Worm (Caenorhabditis elegans): ENCODE measurements around the gene chil-14.

ce11 chrV:1474486-1475125, 19.7 kb downstream of the chil-14 start, which contains the start of the genes F53E2.2 and unc-60:
- TF ChIP-seq lin-13 (GFP tag; optimal IDR thresholded peaks at IDR 0.05) (no peak), fos-1 (tag; optimal IDR thresholded peaks at IDR 0.05) (no peak), T26A8.4 (GFP tag; IDR thresholded peaks at IDR 0.05) (peak; percentile 59), snpc-4 (tag; optimal IDR thresholded peaks at IDR 0.05) (no peak), nhr-237 (tag; optimal IDR thresholded peaks at IDR 0.05) (no peak), mep-1 (tag; optimal IDR thresholded peaks at IDR 0.05) (peak; percentile 77), pqm-1 (tag; optimal IDR thresholded peaks at IDR 0.05) (no peak), ztf-11 (tag; optimal IDR thresholded peaks at IDR 0.05) (no peak), ceh-32 (tag; optimal IDR thresholded peaks at IDR 0.05; ENCODE audit: poor library complexity) (no peak), dpl-1 (GFP tag; optimal IDR thresholded peaks at IDR 0.05) (peak; percentile 13), nhr-25 (tag; optimal IDR thresholded peaks at IDR 0.05; ENCODE audit: borderline replicate concordance, insufficient read depth) (no peak)
